Worm (Caenorhabditis elegans) whole organism, L1 larva: ENCODE results near the gene qns-1.

Experiments
- aly-2 ChIP-seq: fragments of 150-350 bp; optimal IDR thresholded peaks from 2 replicates; lab custom pipeline; 2014; ENCODE audit warnings: missing biosample characterization, missing genetic modification characterization
- ceh-82 ChIP-seq, 3 experiments: fragments of 150-350 bp in 1 of 3; sonication (generic microtip) in 2 of 3; optimal IDR thresholded peaks; 2 replicates each; lab custom pipeline; 2014 to 2017; ENCODE audit warnings: missing biosample characterization in 3 of 3, missing genetic modification characterization in 3 of 3
- lin-35 ChIP-seq, 2 experiments: fragments of 150-350 bp; optimal IDR thresholded peaks; 2 replicates each; lab custom pipeline; 2014; ENCODE audit warnings: missing biosample characterization in 2 of 2, missing genetic modification characterization in 2 of 2, missing genetic modification reagents in 2 of 2
- nhr-12 ChIP-seq: sonication (generic microtip); optimal IDR thresholded peaks from 2 replicates; lab custom pipeline; 2017; ENCODE audit warnings: missing biosample characterization, missing genetic modification characterization

DNA sequence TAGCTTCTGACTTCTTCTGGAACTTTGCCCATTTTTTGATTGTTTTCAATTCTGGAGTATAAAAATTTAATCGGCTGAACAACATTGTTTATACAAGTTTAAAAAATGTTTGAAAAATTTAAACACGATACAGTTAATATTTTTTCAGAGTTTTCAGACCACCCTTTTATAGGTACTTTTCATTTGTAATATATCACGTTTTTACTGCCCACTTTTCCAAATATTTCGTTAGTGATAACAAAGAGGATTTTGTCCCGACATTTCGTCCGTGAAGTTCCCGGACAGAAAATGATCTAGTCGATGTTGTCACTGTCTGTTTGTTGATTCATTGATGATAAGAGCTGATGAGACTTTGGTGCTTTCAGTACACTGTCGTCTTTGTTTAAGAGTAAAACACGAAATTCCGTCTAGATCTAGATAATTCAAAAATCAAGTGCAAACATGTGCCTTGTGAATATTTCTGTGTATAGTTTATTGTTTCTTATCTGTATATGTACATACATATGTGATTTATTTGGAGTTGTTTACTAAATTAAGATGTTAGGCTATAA lies 16.2 kb upstream of the qns-1 start, which contains the start of gene ech-9:
- TF ChIP-seq ceh-82 (tag; optimal IDR thresholded peaks at IDR 0.05; lab: Kevin White, UChicago): no peak
- TF ChIP-seq nhr-12 (tag; lab: Kevin White, UChicago): no peak
- no peak for TF ChIP-seq lin-35 (GFP tag; optimal IDR thresholded peaks at IDR 0.05; lab: Kevin White, UChicago)
- no peak for TF ChIP-seq aly-2 (tag; lab: Kevin White, UChicago)
